Worm (Caenorhabditis elegans): ENCODE results near the gene F54A3.2.
A peak's percentile ranks its signal among the peaks of the same experiment; 100 is the strongest.

The F54A3.2 gene

DNA sequence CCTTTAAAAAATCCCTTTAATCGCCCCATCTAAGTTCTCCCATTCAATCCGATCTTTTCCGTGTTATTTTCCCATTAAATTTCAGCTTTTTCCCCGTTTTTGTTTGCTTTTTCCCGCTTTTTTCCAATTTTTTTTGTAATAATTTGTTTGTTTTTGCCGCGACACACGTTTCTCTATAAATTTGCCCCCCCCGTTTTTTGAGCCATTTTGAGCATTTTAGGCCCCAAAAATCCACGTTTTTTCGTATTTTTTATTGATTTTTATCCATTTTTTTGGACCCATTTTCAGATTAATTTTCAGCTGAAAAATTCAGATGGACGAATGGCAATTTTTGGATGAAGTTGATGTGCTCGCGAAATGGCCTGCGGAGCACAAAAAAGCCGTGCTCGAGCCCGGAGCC is at the start of gene F54A3.2:
Gene F54A3.2 (plus strand): TSS at position 301 of the 400 bp plus-strand sequence.
- no peak for TF ChIP-seq ceh-13 (GFP tag; optimal IDR thresholded peaks at IDR 0.05)
- TF ChIP-seq pes-1 (GFP tag; IDR thresholded peaks at IDR 0.05): no peak
- no peak for TF ChIP-seq hmbx-1 (tag; optimal IDR thresholded peaks at IDR 0.05)
- no peak for TF ChIP-seq tra-4 (tag; optimal IDR thresholded peaks at IDR 0.05)
- no peak for TF ChIP-seq tbx-37 (GFP tag; conservative IDR thresholded peaks at IDR 0.05)

DNA sequence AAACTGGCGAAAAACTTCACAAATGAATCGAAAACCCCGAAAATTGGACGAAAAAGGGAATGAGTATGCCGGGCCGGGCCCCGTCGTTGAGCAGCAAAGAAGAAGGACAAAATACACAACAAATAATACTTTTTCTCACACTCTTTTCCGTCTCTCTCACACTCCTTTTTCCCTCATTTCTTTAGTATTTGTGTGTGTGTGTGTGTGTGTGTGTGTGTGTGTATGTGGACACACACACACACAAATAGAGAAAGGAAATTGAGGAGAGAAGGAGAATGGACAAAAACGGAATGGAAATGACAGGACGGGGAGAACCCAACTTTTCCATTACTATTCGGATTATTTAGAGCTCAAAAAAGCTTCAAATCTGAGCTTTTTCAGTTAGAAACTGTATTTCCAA is 47.9 kb upstream of the F54A3.2 start:
- TF ChIP-seq F13C5.2 (tag; optimal IDR thresholded peaks at IDR 0.05): peak; percentile 1
- TF ChIP-seq ets-7 (tag; optimal IDR thresholded peaks at IDR 0.05): no peak
- TF ChIP-seq aly-1 (tag; optimal IDR thresholded peaks at IDR 0.05): no peak

DNA sequence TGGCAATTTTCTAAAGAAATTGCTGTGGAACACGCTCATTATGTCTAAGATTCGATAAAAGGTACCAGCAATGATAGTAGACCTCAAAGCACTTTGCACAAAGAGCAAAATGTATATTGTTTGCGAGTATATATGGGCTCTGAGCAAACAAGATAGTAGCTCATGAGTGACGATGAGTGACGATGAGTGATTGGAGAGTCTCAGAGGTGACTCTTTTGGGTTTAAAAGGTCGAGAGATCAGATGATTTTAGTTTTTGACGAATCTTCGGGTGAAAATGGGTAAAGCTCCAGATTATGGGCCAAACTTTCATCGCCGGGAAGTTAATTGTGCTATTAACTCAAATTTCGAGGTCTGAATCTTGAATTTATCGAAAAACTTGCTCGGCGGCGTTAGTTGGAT is 46.7 kb upstream of the F54A3.2 start:
- TF ChIP-seq F13C5.2 (tag; optimal IDR thresholded peaks at IDR 0.05) (no peak), flt-1 (GFP tag; IDR thresholded peaks at IDR 0.05) (no peak), hmg-4 (GFP tag; optimal IDR thresholded peaks at IDR 0.05) (no peak), ceh-13 (GFP tag; optimal IDR thresholded peaks at IDR 0.05) (no peak), tbx-11 (GFP tag; IDR thresholded peaks at IDR 0.05) (no peak), sea-1 (GFP tag; conservative IDR thresholded peaks at IDR 0.05) (no peak), hmbx-1 (tag; optimal IDR thresholded peaks at IDR 0.05) (no peak), tbx-37 (GFP tag; conservative IDR thresholded peaks at IDR 0.05) (no peak), pes-1 (GFP tag; IDR thresholded peaks at IDR 0.05) (no peak), hnd-1 (tag; optimal IDR thresholded peaks at IDR 0.05) (no peak), ama-1 (optimal IDR thresholded peaks at IDR 0.05) (no peak), ceh-36 (tag; optimal IDR thresholded peaks at IDR 0.05) (no peak), ets-7 (tag; optimal IDR thresholded peaks at IDR 0.05) (no peak), tra-4 (tag; optimal IDR thresholded peaks at IDR 0.05) (no peak), aly-1 (tag; optimal IDR thresholded peaks at IDR 0.05) (no peak), B0310.2 (tag; optimal IDR thresholded peaks at IDR 0.05) (no peak), scrt-1 (GFP tag; IDR thresholded peaks at IDR 0.05) (no peak)

DNA sequence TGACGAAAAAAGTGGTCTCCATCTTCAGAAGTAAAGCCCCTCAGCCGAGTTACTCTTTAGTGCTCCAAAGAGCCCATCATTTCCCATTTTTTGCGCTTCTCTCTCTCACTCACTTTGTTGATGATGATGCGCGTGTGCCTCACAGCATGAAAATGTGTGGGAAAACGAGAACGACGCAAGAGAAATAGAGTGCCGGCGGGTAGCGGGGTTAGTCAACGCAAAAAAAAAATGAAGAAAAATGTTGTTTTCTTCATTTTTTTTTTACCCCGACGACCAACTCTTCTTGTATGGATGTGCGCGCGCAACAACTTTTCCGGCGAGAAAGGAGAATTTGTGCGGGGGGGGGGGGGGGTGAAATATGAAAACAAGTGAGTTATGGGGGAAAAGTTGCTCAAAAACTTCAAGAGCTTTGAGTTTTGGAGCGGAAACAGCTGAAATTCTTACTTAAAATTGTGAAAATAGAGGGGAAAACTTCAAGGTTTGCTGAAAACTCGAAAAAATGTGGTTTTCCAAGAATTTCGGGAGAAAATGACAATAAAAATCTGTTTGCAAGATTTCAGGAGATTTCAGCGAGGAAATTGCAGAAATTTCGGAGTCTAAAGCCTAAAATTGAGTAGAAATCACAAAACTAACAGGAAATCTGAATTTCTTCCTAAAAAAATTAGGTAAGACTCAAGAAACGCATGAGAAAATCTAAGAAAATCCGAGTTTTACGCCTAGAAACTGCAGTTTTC is 45.7 kb upstream of the F54A3.2 start, which contains the start of gene C33C12.1:
Gene C33C12.1 (plus strand): TSS at position 684 of the 734 bp plus-strand sequence.
- TF ChIP-seq F13C5.2 (tag; optimal IDR thresholded peaks at IDR 0.05) (no peak), scrt-1 (GFP tag; IDR thresholded peaks at IDR 0.05) (no peak), tbx-11 (GFP tag; IDR thresholded peaks at IDR 0.05) (no peak)

DNA sequence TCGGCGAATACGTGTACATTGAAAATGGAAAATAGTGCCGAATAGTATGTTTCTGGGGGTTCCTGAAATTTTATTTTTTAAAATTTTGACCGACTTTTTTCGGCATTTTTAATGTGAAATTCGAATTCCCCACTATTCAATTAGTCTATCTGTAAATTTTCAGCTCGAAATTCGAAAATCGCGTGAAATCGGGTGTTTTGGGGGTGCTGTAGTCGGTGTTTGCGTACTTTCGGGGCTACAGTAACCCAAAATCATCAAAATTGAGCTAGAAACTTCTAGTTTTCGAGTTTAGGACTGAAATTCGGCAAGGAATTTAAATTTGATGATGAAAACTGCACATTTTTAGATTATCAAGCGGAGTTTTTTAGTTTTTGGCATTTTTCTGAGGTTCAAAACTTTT is 41.3 kb upstream of the F54A3.2 start:
- TF ChIP-seq sea-1 (GFP tag; conservative IDR thresholded peaks at IDR 0.05) (no peak), ceh-13 (GFP tag; optimal IDR thresholded peaks at IDR 0.05) (no peak), hmbx-1 (tag; optimal IDR thresholded peaks at IDR 0.05) (no peak), ceh-36 (tag; optimal IDR thresholded peaks at IDR 0.05) (no peak), tbx-11 (GFP tag; IDR thresholded peaks at IDR 0.05) (no peak), aly-1 (tag; optimal IDR thresholded peaks at IDR 0.05) (no peak)

DNA sequence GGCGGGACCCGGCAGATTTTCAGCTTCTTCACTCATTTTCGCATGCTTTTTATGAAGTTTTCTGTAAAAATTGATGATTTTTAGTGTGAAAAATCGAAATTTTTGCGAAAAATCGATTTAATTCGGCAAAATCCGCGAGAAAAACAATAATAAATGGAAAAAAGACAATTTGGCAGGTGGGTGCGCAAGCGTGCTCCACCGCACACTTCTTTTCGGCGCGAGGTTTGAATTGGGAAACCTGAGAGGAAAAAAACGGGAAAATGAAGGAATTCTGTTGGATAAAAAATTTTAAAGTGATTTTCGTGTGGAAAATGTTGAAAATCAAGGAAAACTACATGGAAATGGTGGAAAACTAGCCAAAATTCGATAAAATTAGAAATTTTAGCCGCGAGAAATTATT is 39.4 kb upstream of the F54A3.2 start, which contains the start of gene Y59C2A.2:
Gene Y59C2A.2 (minus strand): TSS at position 61 of the 400 bp plus-strand sequence.
- TF ChIP-seq pes-1 (GFP tag; IDR thresholded peaks at IDR 0.05): no peak
- no peak for TF ChIP-seq tbx-11 (GFP tag; IDR thresholded peaks at IDR 0.05)

DNA sequence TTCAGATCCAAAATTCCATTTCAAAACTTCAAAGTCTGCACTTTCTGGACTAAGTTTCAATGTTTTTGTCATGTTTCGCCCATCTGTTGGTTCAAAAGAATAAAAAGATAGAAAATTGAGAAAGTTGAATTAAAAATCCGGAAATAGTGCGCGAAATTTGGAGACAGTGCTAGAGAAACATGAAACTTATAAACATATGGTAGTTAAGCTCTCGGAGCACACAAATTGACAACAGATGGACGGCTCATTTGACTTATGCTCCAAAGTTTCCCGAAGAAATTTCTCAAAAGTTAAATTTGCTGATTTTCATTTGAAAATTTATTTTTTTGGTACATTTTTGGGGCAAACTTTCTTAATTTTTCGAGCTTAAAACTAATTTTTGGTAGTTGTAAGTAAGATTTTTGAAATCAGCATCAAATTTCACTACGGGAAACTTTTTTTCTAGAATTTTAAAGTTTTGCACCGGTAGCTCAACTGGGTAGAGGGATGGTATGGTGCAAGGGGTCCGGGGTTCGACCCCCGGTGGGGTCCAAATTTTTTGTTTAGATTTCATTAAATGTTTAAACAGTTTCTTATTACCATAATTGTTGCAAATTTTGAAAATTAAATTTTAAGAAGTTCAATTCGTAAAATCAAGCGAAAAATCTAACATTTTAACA is 37.2 kb upstream of the F54A3.2 start:
- TF ChIP-seq ama-1 (optimal IDR thresholded peaks at IDR 0.05) (no peak), tbx-11 (GFP tag; IDR thresholded peaks at IDR 0.05) (no peak), ceh-36 (tag; optimal IDR thresholded peaks at IDR 0.05) (no peak), F13C5.2 (tag; optimal IDR thresholded peaks at IDR 0.05) (no peak), tra-4 (tag; optimal IDR thresholded peaks at IDR 0.05) (no peak), aly-1 (tag; optimal IDR thresholded peaks at IDR 0.05) (no peak), ceh-13 (GFP tag; optimal IDR thresholded peaks at IDR 0.05) (no peak), pes-1 (GFP tag; IDR thresholded peaks at IDR 0.05) (no peak), scrt-1 (GFP tag; IDR thresholded peaks at IDR 0.05) (no peak), hnd-1 (tag; optimal IDR thresholded peaks at IDR 0.05) (no peak), ets-7 (tag; optimal IDR thresholded peaks at IDR 0.05) (no peak), tbx-37 (GFP tag; conservative IDR thresholded peaks at IDR 0.05) (no peak)

DNA sequence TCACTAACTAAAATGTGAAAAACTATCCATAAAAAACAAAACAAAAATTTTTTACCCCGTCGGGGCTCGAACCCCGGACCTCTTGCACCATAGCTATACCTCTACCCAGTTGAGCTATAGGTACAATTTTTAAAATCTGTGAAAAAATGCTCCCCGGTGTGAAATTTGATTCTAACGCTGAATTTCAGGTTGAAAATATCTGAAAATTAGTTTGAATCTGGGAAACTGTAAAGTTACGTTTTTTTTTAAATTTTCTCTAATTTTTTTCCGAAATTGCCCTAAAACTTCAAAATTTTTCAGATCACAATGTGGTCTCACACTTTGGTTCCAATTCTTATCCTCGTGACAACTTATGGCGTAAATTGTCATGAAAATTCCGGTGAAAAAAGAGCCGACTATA is 35.6 kb upstream of the F54A3.2 start, which contains the start of gene Y59C2A.1:
Gene Y59C2A.1 (plus strand): TSS at position 301 of the 400 bp plus-strand sequence.
- TF ChIP-seq tra-4 (tag; optimal IDR thresholded peaks at IDR 0.05) (no peak), ceh-36 (tag; optimal IDR thresholded peaks at IDR 0.05) (no peak), flt-1 (GFP tag; IDR thresholded peaks at IDR 0.05) (no peak), tbx-11 (GFP tag; IDR thresholded peaks at IDR 0.05) (no peak), aly-1 (tag; optimal IDR thresholded peaks at IDR 0.05) (no peak), hmg-4 (GFP tag; optimal IDR thresholded peaks at IDR 0.05) (no peak), hnd-1 (tag; optimal IDR thresholded peaks at IDR 0.05) (no peak), pes-1 (GFP tag; IDR thresholded peaks at IDR 0.05) (no peak), B0310.2 (tag; optimal IDR thresholded peaks at IDR 0.05) (no peak), ets-7 (tag; optimal IDR thresholded peaks at IDR 0.05) (no peak), hmbx-1 (tag; optimal IDR thresholded peaks at IDR 0.05) (no peak), ama-1 (optimal IDR thresholded peaks at IDR 0.05) (no peak), sea-1 (GFP tag; conservative IDR thresholded peaks at IDR 0.05) (no peak), tbx-37 (GFP tag; conservative IDR thresholded peaks at IDR 0.05) (no peak), scrt-1 (GFP tag; IDR thresholded peaks at IDR 0.05) (no peak), F13C5.2 (tag; optimal IDR thresholded peaks at IDR 0.05) (no peak), ceh-13 (GFP tag; optimal IDR thresholded peaks at IDR 0.05) (no peak)

All from whole organism, early embryonic.